Fruit fly (Drosophila melanogaster): Measurements from ENCODE around the gene CG13050.

- TF ChIP-seq CG8159 (tag; optimal IDR thresholded peaks at IDR 0.05) (peak; percentile 70), CG17806 (tag; optimal IDR thresholded peaks at IDR 0.05) (peak; percentile 38), gl (tag; optimal IDR thresholded peaks at IDR 0.05) (no peak), Snoo (tag; optimal IDR thresholded peaks at IDR 0.05) (no peak), CG12605 (GFP tag; IDR thresholded peaks at IDR 0.05) (no peak), rn (GFP tag; IDR thresholded peaks at IDR 0.05) (no peak), Pif1A (GFP tag; optimal IDR thresholded peaks at IDR 0.05) (peak; percentile 7)
Measured at dm6 chr3L:16328207-16328891, 49.3 kb upstream of the CG13050 start, which contains the start of gene CG13058.

Measured in whole organism, pupa.